Worm (Caenorhabditis elegans) whole organism, mixed stage, embryonic: ENCODE data around the gene sdz-33.

Experiments used
- lin-13 ChIP-seq: fragments of 150-350 bp; optimal IDR thresholded peaks from 2 replicates; lab custom pipeline; 2014; ENCODE audit warnings: missing biosample characterization, missing genetic modification characterization
- nhr-28 ChIP-seq: fragments of 150-350 bp; optimal IDR thresholded peaks from 2 replicates; lab custom pipeline; 2014; ENCODE audit warnings: missing biosample characterization, missing genetic modification characterization
- snpc-4 ChIP-seq: fragments of 150-350 bp; optimal IDR thresholded peaks from 2 replicates; lab custom pipeline; 2014; ENCODE audit warnings: missing biosample characterization, missing genetic modification characterization

DNA sequence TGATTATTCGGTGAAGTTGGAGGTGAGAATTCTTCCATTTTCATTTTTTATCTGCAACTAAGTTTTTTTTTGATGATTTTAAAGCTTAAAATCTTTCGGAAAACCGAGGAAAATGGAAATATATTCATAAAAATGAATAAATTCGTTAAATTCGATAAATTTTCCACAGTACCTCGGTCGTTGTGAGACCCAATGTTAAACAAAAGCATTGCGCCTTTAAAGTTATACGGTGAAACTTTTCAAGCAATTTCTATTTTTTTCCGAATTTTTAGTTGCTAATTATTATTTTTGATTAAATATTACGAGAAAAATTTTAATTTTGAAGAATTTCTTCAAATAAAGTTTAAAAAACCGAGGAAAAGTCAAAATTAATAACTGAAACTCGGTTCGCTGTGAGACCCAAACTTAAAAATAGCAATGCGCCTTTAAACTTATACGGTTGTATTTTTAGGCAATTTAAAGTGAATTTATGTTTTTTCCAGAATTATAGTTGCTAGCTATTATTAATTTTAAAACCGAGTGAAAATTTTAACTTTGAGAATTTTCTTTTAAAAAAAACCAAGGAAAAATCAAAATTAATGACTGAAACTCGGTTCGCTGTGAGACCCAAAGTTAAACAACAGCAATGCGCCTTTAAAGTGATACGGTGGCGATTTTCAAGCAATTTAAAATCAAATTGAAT is 37.9 kb upstream of the sdz-33 start, which contains the start of gene taf-12:
- TF ChIP-seq nhr-28 (tag; lab: Kevin White, UChicago) (no peak), lin-13 (tag; lab: Kevin White, UChicago) (no peak), snpc-4 (tag; lab: Kevin White, UChicago) (no peak)
